Worm (Caenorhabditis elegans) whole organism, L3 larva: Measurements from ENCODE around the gene adbp-1.

Source experiments
- R02D3.7 ChIP-seq: fragments of 150-350 bp; optimal IDR thresholded peaks from 2 replicates; lab custom pipeline; 2014; ENCODE audit warnings: missing biosample characterization, missing genetic modification characterization
- ceh-82 ChIP-seq: fragments of 150-350 bp; optimal IDR thresholded peaks from 2 replicates; lab custom pipeline; 2014; ENCODE audit warnings: missing biosample characterization, missing genetic modification characterization
- daf-12 ChIP-seq: fragments of 150-350 bp; optimal IDR thresholded peaks from 2 replicates; lab custom pipeline; 2014; ENCODE audit warnings: missing biosample characterization, missing genetic modification reagents, missing genetic modification characterization
- elt-2 ChIP-seq: sonication (generic microtip); optimal IDR thresholded peaks from 2 replicates; lab custom pipeline; 2016; ENCODE audit warnings: missing genetic modification reagents, mild to moderate bottlenecking, missing genetic modification characterization, missing compliant biosample characterization
- fkh-10 ChIP-seq: sonication (generic microtip); optimal IDR thresholded peaks from 2 replicates; lab custom pipeline; 2017; ENCODE audit warnings: missing biosample characterization, missing genetic modification reagents, missing genetic modification characterization
- fos-1 ChIP-seq: fragments of 150-350 bp; optimal IDR thresholded peaks from 2 replicates; lab custom pipeline; 2014; ENCODE audit warnings: missing biosample characterization, missing genetic modification characterization
- lin-39 ChIP-seq: fragments of 150-350 bp; optimal IDR thresholded peaks from 2 replicates; lab custom pipeline; 2018; ENCODE audit warnings: missing biosample characterization, missing genetic modification reagents, missing genetic modification characterization
- nfya-1 ChIP-seq: sonication (generic microtip); optimal IDR thresholded peaks from 2 replicates; lab custom pipeline; 2017; ENCODE audit warnings: missing genetic modification characterization, mild to moderate bottlenecking, missing compliant biosample characterization, antibody characterized with exemption, moderate library complexity; ENCODE audit not compliant: insufficient read depth
- nhr-11 ChIP-seq: fragments of 150-350 bp; optimal IDR thresholded peaks from 2 replicates; lab custom pipeline; 2014; ENCODE audit warnings: missing biosample characterization, missing genetic modification characterization
- nhr-12 ChIP-seq: fragments of 150-350 bp; optimal IDR thresholded peaks from 2 replicates; lab custom pipeline; 2014; ENCODE audit warnings: missing biosample characterization, missing genetic modification characterization
- nhr-28 ChIP-seq: fragments of 150-350 bp; optimal IDR thresholded peaks from 2 replicates; lab custom pipeline; 2014; ENCODE audit warnings: missing biosample characterization, missing genetic modification characterization
- nhr-43 ChIP-seq: sonication (generic microtip); optimal IDR thresholded peaks from 2 replicates; lab custom pipeline; 2016; ENCODE audit warnings: mild to moderate bottlenecking, missing genetic modification characterization, missing compliant biosample characterization; ENCODE audit not compliant: poor library complexity, severe bottlenecking
- skn-1 ChIP-seq: fragments of 150-350 bp; optimal IDR thresholded peaks from 2 replicates; lab custom pipeline; 2014; ENCODE audit warnings: missing biosample characterization, missing genetic modification characterization

ce11 chrII:11492843-11493242 lies 48.9 kb downstream of the adbp-1 start, which contains the start of gene hacl-1:
- TF ChIP-seq daf-12 (tag; lab: Kevin White, UChicago), result no peak
- no peak for TF ChIP-seq skn-1
- no peak for TF ChIP-seq fkh-10 (GFP tag; lab: Kevin White, UChicago)
- TF ChIP-seq nhr-12 (tag; lab: Kevin White, UChicago), result no peak
- no peak for TF ChIP-seq nhr-28 (tag; lab: Kevin White, UChicago)
- no peak for TF ChIP-seq lin-39 (tag; lab: Kevin White, UChicago)
- no peak for TF ChIP-seq ceh-82 (tag; lab: Kevin White, UChicago)
- TF ChIP-seq R02D3.7 (tag; lab: Kevin White, UChicago), result no peak
- TF ChIP-seq elt-2 (tag; lab: Kevin White, UChicago), result no peak
- TF ChIP-seq nhr-43 (tag; lab: Kevin White, UChicago), result no peak
- TF ChIP-seq fos-1 (tag; lab: Kevin White, UChicago), result no peak
- TF ChIP-seq nhr-11 (tag; lab: Kevin White, UChicago), result no peak
- TF ChIP-seq nfya-1 (tag; lab: Kevin White, UChicago), result peak; percentile 1
